Worm (Caenorhabditis elegans): ENCODE results near the gene F42C5.6.

F42C5.6 gene

ce11 chrIV:7316613-7317153 lies 7.8 kb upstream of the F42C5.6 start, which contains the start of gene F42C5.9 (continued):
- TF ChIP-seq F10E7.11 (tag; optimal IDR thresholded peaks at IDR 0.05): no peak
- no peak for TF ChIP-seq ceh-40 (GFP tag; IDR thresholded peaks at IDR 0.05)
- no peak for TF ChIP-seq B0035.1 (tag; optimal IDR thresholded peaks at IDR 0.05)
- TF ChIP-seq mcd-1 (GFP tag; IDR thresholded peaks at IDR 0.05): peak; percentile 48; the same call in 1 of the 2 replicates
- TF ChIP-seq madf-6 (GFP tag; IDR thresholded peaks at IDR 0.05): peak; percentile 98
- TF ChIP-seq sea-2 (GFP tag; IDR thresholded peaks at IDR 0.05): no peak
- peak; percentile 66 for TF ChIP-seq ceh-91 (GFP tag; IDR thresholded peaks at IDR 0.05)
- TF ChIP-seq lin-35 (GFP tag; optimal IDR thresholded peaks at IDR 0.05): no peak
- TF ChIP-seq cebp-1 (GFP tag; IDR thresholded peaks at IDR 0.05): no peak
- TF ChIP-seq cebp-1 (tag; optimal IDR thresholded peaks at IDR 0.05): no peak
- peak; percentile 70 for TF ChIP-seq lsl-1 (GFP tag; optimal IDR thresholded peaks at IDR 0.05)
- no peak for TF ChIP-seq F57A8.1 (GFP tag; optimal IDR thresholded peaks at IDR 0.05)
- TF ChIP-seq D2030.7 (GFP tag; IDR thresholded peaks at IDR 0.05): peak; percentile 94
- no peak for TF ChIP-seq cebp-2 (GFP tag; IDR thresholded peaks at IDR 0.05)
- no peak for TF ChIP-seq C06A6.2 (GFP tag; conservative IDR thresholded peaks at IDR 0.05)
- TF ChIP-seq ztf-3 (GFP tag; optimal IDR thresholded peaks at IDR 0.05): no peak
- TF ChIP-seq lin-40 (tag; optimal IDR thresholded peaks at IDR 0.05): no peak
- peak; percentile 41; the same call in 1 of the 2 replicates for TF ChIP-seq B0019.2 (GFP tag; conservative IDR thresholded peaks at IDR 0.05)
- no peak for TF ChIP-seq ets-4 (GFP tag; optimal IDR thresholded peaks at IDR 0.05)
- TF ChIP-seq nhr-120 (GFP tag; IDR thresholded peaks at IDR 0.05): no peak
- TF ChIP-seq hlh-12 (tag; optimal IDR thresholded peaks at IDR 0.05): no peak
- no peak for TF ChIP-seq chd-7 (tag; optimal IDR thresholded peaks at IDR 0.05)
- peak; percentile 80 for TF ChIP-seq hrde-1 (tag; optimal IDR thresholded peaks at IDR 0.05; ENCODE audit: borderline replicate concordance)
- TF ChIP-seq athp-1 (tag; optimal IDR thresholded peaks at IDR 0.05): no peak
- TF ChIP-seq bed-1 (GFP tag; IDR thresholded peaks at IDR 0.05): no peak
- no peak for TF ChIP-seq nhr-27 (tag; optimal IDR thresholded peaks at IDR 0.05)
- TF ChIP-seq nfya-2 (GFP tag; IDR thresholded peaks at IDR 0.05): no peak
- 0 out of 2 replicates have a peak, but pooled peaks have one; percentile 15 for TF ChIP-seq attf-3 (GFP tag; conservative IDR thresholded peaks at IDR 0.05)
- TF ChIP-seq bed-2 (GFP tag; IDR thresholded peaks at IDR 0.05): no peak
- peak; percentile 78 for TF ChIP-seq tbp1 (GFP tag; optimal IDR thresholded peaks at IDR 0.05)
- TF ChIP-seq nhr-90 (tag; optimal IDR thresholded peaks at IDR 0.05): no peak
- TF ChIP-seq let-526 (GFP tag; IDR thresholded peaks at IDR 0.05): no peak
- no peak for TF ChIP-seq F37B4.10 (GFP tag; IDR thresholded peaks at IDR 0.05)
- peak; percentile 83 for TF ChIP-seq attf-6 (GFP tag; IDR thresholded peaks at IDR 0.05)
- TF ChIP-seq F39B2.1 (GFP tag; IDR thresholded peaks at IDR 0.05): 0 out of 2 replicates have a peak, but pooled peaks have one; percentile 71
- no peak for TF ChIP-seq lag-1 (GFP tag; IDR thresholded peaks at IDR 0.05)
- TF ChIP-seq Y56A3A.18 (GFP tag; IDR thresholded peaks at IDR 0.05): 0 out of 2 replicates have a peak, but pooled peaks have one; percentile 49
- TF ChIP-seq K12H6.12 (tag; optimal IDR thresholded peaks at IDR 0.05): no peak
- TF ChIP-seq F22D6.2 (tag; optimal IDR thresholded peaks at IDR 0.05): no peak
- no peak for TF ChIP-seq T26A5.8 (tag; optimal IDR thresholded peaks at IDR 0.05)
- no peak for TF ChIP-seq lir-1 (GFP tag; conservative IDR thresholded peaks at IDR 0.05)
- TF ChIP-seq B0336.3 (GFP tag; IDR thresholded peaks at IDR 0.05): peak; percentile 58
- TF ChIP-seq mes-4 (tag; optimal IDR thresholded peaks at IDR 0.05): no peak
- peak; percentile 93 for TF ChIP-seq hmg-1.2 (GFP tag; IDR thresholded peaks at IDR 0.05)
- no peak for TF ChIP-seq atf-7 (tag; optimal IDR thresholded peaks at IDR 0.05)
- TF ChIP-seq ztf-25 (GFP tag; IDR thresholded peaks at IDR 0.05): no peak
- no peak for TF ChIP-seq let-607 (tag; optimal IDR thresholded peaks at IDR 0.05)
- peak; percentile 37 for TF ChIP-seq rcor-1 (GFP tag; IDR thresholded peaks at IDR 0.05)
- TF ChIP-seq attf-5 (GFP tag; optimal IDR thresholded peaks at IDR 0.05): no peak
